Fruit fly (Drosophila melanogaster) whole organism, embryonic: ENCODE measurements around the gene CG3078.

ENCODE experiments used
- CG1024 ChIP-seq: fragments of 200-800 bp; sonication (Bioruptor generic); IDR thresholded peaks from 2 replicates; pipeline ENCODE4 v1.3.6; 2022; ENCODE audit warnings: missing biosample characterization, missing genetic modification characterization
- CG10267 ChIP-seq: fragments of 200-800 bp; sonication (Bioruptor generic); optimal IDR thresholded peaks from 2 replicates; lab custom pipeline; 2018; ENCODE audit warnings: missing biosample characterization, mild to moderate bottlenecking, missing genetic modification characterization, moderate library complexity
- CG11093 ChIP-seq: fragments of 200-800 bp; sonication (Bioruptor generic); IDR thresholded peaks from 3 replicates; pipeline ENCODE4 v1.3.6; 2022; ENCODE audit warnings: missing biosample characterization, missing genetic modification characterization
- CG11560 ChIP-seq: fragments of 200-800 bp; sonication (Bioruptor generic); IDR thresholded peaks from 3 replicates; pipeline ENCODE4 v1.3.6; 2022; ENCODE audit warnings: missing biosample characterization, missing genetic modification characterization
- CG12104 ChIP-seq: fragments of 200-800 bp; sonication (Bioruptor generic); optimal IDR thresholded peaks from 3 replicates; lab custom pipeline; 2016; ENCODE audit warnings: missing biosample characterization, missing genetic modification characterization
- CG12659 ChIP-seq: fragments of 200-800 bp; sonication (Bioruptor generic); optimal IDR thresholded peaks from 3 replicates; lab custom pipeline; 2017; ENCODE audit warnings: mild to moderate bottlenecking, missing biosample characterization, missing genetic modification reagents, missing genetic modification characterization
- CG14050 ChIP-seq: fragments of 200-800 bp; sonication (Bioruptor generic); IDR thresholded peaks from 3 replicates; pipeline ENCODE4 v1.3.6; 2022; ENCODE audit warnings: missing biosample characterization, missing genetic modification characterization
- CG14860 ChIP-seq: fragments of 200-800 bp; sonication (Bioruptor generic); IDR thresholded peaks from 3 replicates; pipeline ENCODE4 v1.3.6; 2022; ENCODE audit warnings: missing biosample characterization, missing genetic modification characterization; ENCODE audit not compliant: partially characterized antibody
- CG15073 ChIP-seq: fragments of 200-800 bp; sonication (Bioruptor generic); optimal IDR thresholded peaks from 2 replicates; lab custom pipeline; 2016; ENCODE audit warnings: missing biosample characterization, missing genetic modification characterization
- CG1529 ChIP-seq: fragments of 200-800 bp; sonication (Bioruptor generic); optimal IDR thresholded peaks from 3 replicates; lab custom pipeline; 2018; ENCODE audit warnings: missing biosample characterization, missing genetic modification characterization
- CG16813 ChIP-seq: fragments of 200-800 bp; sonication (Bioruptor generic); IDR thresholded peaks from 3 replicates; pipeline ENCODE4 v1.3.6; 2022; ENCODE audit warnings: missing biosample characterization, missing genetic modification characterization; ENCODE audit not compliant: partially characterized antibody
- CG17186 ChIP-seq: fragments of 200-800 bp; sonication (Bioruptor generic); optimal IDR thresholded peaks from 3 replicates; lab custom pipeline; 2017; ENCODE audit warnings: missing biosample characterization, missing genetic modification reagents, missing genetic modification characterization
- CG17802 ChIP-seq: fragments of 200-800 bp; sonication (Bioruptor generic); optimal IDR thresholded peaks from 2 replicates; lab custom pipeline; 2018; ENCODE audit warnings: missing biosample characterization, mild to moderate bottlenecking, missing genetic modification characterization, moderate library complexity
- CG17829 ChIP-seq: fragments of 200-800 bp; optimal IDR thresholded peaks from 2 replicates; lab custom pipeline; 2019; ENCODE audit warnings: missing biosample characterization, mild to moderate bottlenecking, missing genetic modification characterization, moderate library complexity
- CG1832 ChIP-seq: fragments of 200-800 bp; sonication (Bioruptor generic); optimal IDR thresholded peaks from 2 replicates; lab custom pipeline; 2017; ENCODE audit warnings: missing biosample characterization, mild to moderate bottlenecking, missing genetic modification characterization, inconsistent platforms
- CG30020 ChIP-seq: fragments of 200-800 bp; optimal IDR thresholded peaks from 2 replicates; lab custom pipeline; 2019; ENCODE audit warnings: missing biosample characterization, mild to moderate bottlenecking, missing genetic modification characterization, moderate library complexity
- CG32532 ChIP-seq: fragments of 200-800 bp; sonication (Bioruptor generic); IDR thresholded peaks from 2 replicates; pipeline ENCODE4 v1.3.6; 2022; ENCODE audit warnings: missing biosample characterization, missing genetic modification characterization
- CG34224 ChIP-seq: fragments of 200-800 bp; sonication (Bioruptor generic); IDR thresholded peaks from 3 replicates; pipeline ENCODE4 v1.3.6; 2022; ENCODE audit warnings: missing biosample characterization, missing genetic modification characterization; ENCODE audit not compliant: partially characterized antibody
- CG34376 ChIP-seq: fragments of 200-800 bp; sonication (Bioruptor generic); optimal IDR thresholded peaks from 2 replicates; lab custom pipeline; 2018; ENCODE audit warnings: missing biosample characterization, mild to moderate bottlenecking, missing genetic modification characterization
- CG3838 ChIP-seq: fragments of 200-800 bp; sonication (Bioruptor generic); optimal IDR thresholded peaks from 3 replicates; lab custom pipeline; 2016; ENCODE audit warnings: missing biosample characterization, missing genetic modification characterization
- CG42726 ChIP-seq: fragments of 200-800 bp; sonication (Bioruptor generic); IDR thresholded peaks from 2 replicates; pipeline ENCODE4 v1.3.6; 2022; ENCODE audit warnings: missing biosample characterization, missing genetic modification characterization; ENCODE audit not compliant: partially characterized antibody
- CG4730 ChIP-seq: fragments of 200-800 bp; sonication (Bioruptor generic); IDR thresholded peaks from 2 replicates; pipeline ENCODE4 v1.3.6; 2022; ENCODE audit warnings: missing biosample characterization, missing genetic modification characterization
- CG6272 ChIP-seq: fragments of 200-800 bp; sonication (Bioruptor generic); IDR thresholded peaks from 2 replicates; pipeline ENCODE4 v1.3.6; 2022; ENCODE audit warnings: missing biosample characterization, missing genetic modification characterization
- CG9797 ChIP-seq: fragments of 200-800 bp; sonication (Bioruptor generic); optimal IDR thresholded peaks from 3 replicates; lab custom pipeline; 2018; ENCODE audit warnings: missing biosample characterization, mild to moderate bottlenecking, missing genetic modification characterization
- CG9932 ChIP-seq: fragments of 200-800 bp; sonication (Bioruptor generic); IDR thresholded peaks from 2 replicates; pipeline ENCODE4 v1.3.6; 2022; ENCODE audit warnings: missing biosample characterization, missing genetic modification characterization
- CkIIα-i1 ChIP-seq: fragments of 200-800 bp; sonication (Bioruptor generic); IDR thresholded peaks from 2 replicates; pipeline ENCODE4 v1.3.6; 2022; ENCODE audit warnings: missing biosample characterization, missing genetic modification characterization
- Doc3 ChIP-seq: fragments of 200-800 bp; sonication (Bioruptor generic); IDR thresholded peaks from 3 replicates; pipeline ENCODE4 v1.3.6; 2022; ENCODE audit warnings: missing biosample characterization, missing genetic modification characterization; ENCODE audit not compliant: partially characterized antibody
- Eip74EF ChIP-seq, 2 experiments: fragments of 200-800 bp in 1 of 2; fragments of >200 bp in 1 of 2; sonication (Bioruptor generic) in 1 of 2; optimal IDR thresholded peaks; 2 replicates each; lab custom pipeline; 2017 to 2019; ENCODE audit warnings: missing biosample characterization in 2 of 2, missing genetic modification characterization in 2 of 2, mild to moderate bottlenecking in 1 of 2, moderate library complexity in 1 of 2
- Hr39 ChIP-seq: fragments of >200 bp; optimal IDR thresholded peaks from 2 replicates; lab custom pipeline; 2017
- Hr78 ChIP-seq, 2 experiments: fragments of 200-800 bp in 1 of 2; fragments of >200 bp in 1 of 2; sonication (Bioruptor generic) in 1 of 2; optimal IDR thresholded peaks; 2 replicates each; lab custom pipeline; 2017 to 2019; ENCODE audit warnings: missing biosample characterization in 2 of 2, missing genetic modification characterization in 2 of 2, mild to moderate bottlenecking in 1 of 2, moderate library complexity in 1 of 2
- Lpt ChIP-seq: fragments of >200 bp; optimal IDR thresholded peaks from 2 replicates; lab custom pipeline; 2018; ENCODE audit warnings: missing biosample characterization, missing genetic modification characterization
- Oli ChIP-seq: fragments of 200-800 bp; sonication (Bioruptor generic); optimal IDR thresholded peaks from 2 replicates; lab custom pipeline; 2018; ENCODE audit warnings: missing biosample characterization, mild to moderate bottlenecking, missing genetic modification characterization, moderate library complexity
- Scr ChIP-seq: fragments of 200-800 bp; sonication (Bioruptor generic); IDR thresholded peaks from 2 replicates; pipeline ENCODE4 v1.3.6; 2022; ENCODE audit warnings: missing biosample characterization, missing genetic modification characterization; ENCODE audit not compliant: partially characterized antibody
- Taf1 ChIP-seq: fragments of 200-800 bp; sonication (Bioruptor generic); IDR thresholded peaks from 2 replicates; pipeline ENCODE4 v1.3.6; 2022; ENCODE audit warnings: missing biosample characterization, missing genetic modification characterization
- chm ChIP-seq: fragments of 200-800 bp; sonication (Bioruptor generic); IDR thresholded peaks from 2 replicates; pipeline ENCODE4 v1.3.6; 2022; ENCODE audit warnings: missing biosample characterization, missing genetic modification characterization
- crp ChIP-seq, 2 experiments: fragments of 200-800 bp; sonication (Bioruptor generic); optimal IDR thresholded peaks; 2 replicates in 1 of 2; 3 replicates in 1 of 2; lab custom pipeline; 2017; ENCODE audit warnings: missing biosample characterization in 2 of 2, missing genetic modification characterization in 2 of 2, mild to moderate bottlenecking in 1 of 2, moderate library complexity in 1 of 2
- en ChIP-seq: fragments of 200-800 bp; sonication (Bioruptor generic); optimal IDR thresholded peaks from 2 replicates; lab custom pipeline; 2016; ENCODE audit warnings: missing biosample characterization, missing genetic modification characterization
- eve ChIP-seq, 2 experiments: fragments of >200 bp; optimal IDR thresholded peaks; 2 replicates each; lab custom pipeline; 2017; ENCODE audit warnings: missing biosample characterization in 2 of 2, missing genetic modification characterization in 2 of 2
- gcm2 ChIP-seq: fragments of 200-800 bp; sonication (Bioruptor generic); optimal IDR thresholded peaks from 2 replicates; lab custom pipeline; 2016; ENCODE audit warnings: missing biosample characterization, missing genetic modification characterization
- h ChIP-seq: fragments of >200 bp; optimal IDR thresholded peaks from 2 replicates; lab custom pipeline; 2017
- jigr1 ChIP-seq: fragments of 200-800 bp; sonication (Bioruptor generic); IDR thresholded peaks from 3 replicates; pipeline ENCODE4 v1.3.6; 2022; ENCODE audit warnings: missing biosample characterization, missing genetic modification characterization
- lmd ChIP-seq: fragments of 200-800 bp; sonication (Bioruptor generic); IDR thresholded peaks from 2 replicates; pipeline ENCODE4 v1.3.6; 2022; ENCODE audit warnings: missing biosample characterization, missing genetic modification characterization
- luna ChIP-seq: fragments of 200-800 bp; sonication (Bioruptor generic); optimal IDR thresholded peaks from 2 replicates; lab custom pipeline; 2016; ENCODE audit warnings: missing biosample characterization, missing genetic modification characterization
- nerfin-1 ChIP-seq: fragments of 200-800 bp; sonication (Bioruptor generic); optimal IDR thresholded peaks from 3 replicates; lab custom pipeline; 2019; ENCODE audit warnings: missing biosample characterization, mild to moderate bottlenecking, missing genetic modification characterization, moderate library complexity
- psq ChIP-seq: fragments of 200-800 bp; sonication (Bioruptor generic); optimal IDR thresholded peaks from 2 replicates; lab custom pipeline; 2017; ENCODE audit warnings: missing biosample characterization, missing genetic modification characterization
- scrt ChIP-seq: fragments of 200-800 bp; sonication (Bioruptor generic); optimal IDR thresholded peaks from 2 replicates; lab custom pipeline; 2018; ENCODE audit warnings: missing biosample characterization, mild to moderate bottlenecking, missing genetic modification characterization, moderate library complexity
- sens ChIP-seq: fragments of 200-800 bp; sonication (Bioruptor generic); peaks from one replicate; lab custom pipeline; 2016; ENCODE audit warnings: missing biosample characterization, missing genetic modification characterization
- slbo ChIP-seq: fragments of 200-800 bp; sonication (Bioruptor generic); IDR thresholded peaks from 2 replicates; pipeline ENCODE4 v1.3.6; 2022; ENCODE audit warnings: missing biosample characterization, missing genetic modification characterization
- tio ChIP-seq: fragments of 200-800 bp; sonication (Bioruptor generic); optimal IDR thresholded peaks from 2 replicates; lab custom pipeline; 2017; ENCODE audit warnings: missing biosample characterization, missing genetic modification characterization, inconsistent platforms
- trem ChIP-seq: fragments of 200-800 bp; optimal IDR thresholded peaks from 3 replicates; lab custom pipeline; 2019; ENCODE audit warnings: missing biosample characterization, mild to moderate bottlenecking, missing genetic modification characterization, moderate library complexity
- yki ChIP-seq: fragments of >200 bp; optimal IDR thresholded peaks from 3 replicates; lab custom pipeline; 2018
- zen2 ChIP-seq: fragments of 200-800 bp; sonication (Bioruptor generic); IDR thresholded peaks from 3 replicates; pipeline ENCODE4 v1.3.6; 2022; ENCODE audit warnings: missing biosample characterization, missing genetic modification characterization; ENCODE audit not compliant: partially characterized antibody

The CG3078 gene

dm6 chrX:2301069-2301508, 41.4 kb upstream of the CG3078 start (continued):
- TF ChIP-seq zen2 = no peak
- TF ChIP-seq Eip74EF (GFP tag; optimal IDR thresholded peaks at IDR 0.05; lab: Kevin White, UChicago) = no peak
- peak; percentile 41 for TF ChIP-seq Oli (tag; lab: Kevin White, UChicago)
- TF ChIP-seq CG30020 (tag; lab: Kevin White, UChicago) = no peak
- TF ChIP-seq Scr = no peak
- no peak for TF ChIP-seq CG17829
- TF ChIP-seq luna (GFP tag; lab: Kevin White, UChicago) = no peak
- TF ChIP-seq CG34376 = peak; percentile 21
- TF ChIP-seq crp (GFP tag; optimal IDR thresholded peaks at IDR 0.05; lab: Kevin White, UChicago) = no peak
- no peak for TF ChIP-seq eve (GFP tag; optimal IDR thresholded peaks at IDR 0.05; lab: Kevin White, UChicago)
- TF ChIP-seq chm (GFP tag; lab: Robert Waterston, UW) = no peak
- TF ChIP-seq sens = no peak
- TF ChIP-seq CG42726 = no peak
- TF ChIP-seq psq (GFP tag; lab: Kevin White, UChicago) = no peak
- peak; percentile 94 for TF ChIP-seq yki (lab: Kevin White, UChicago)
- TF ChIP-seq CG12104 (GFP tag; lab: Kevin White, UChicago) = no peak
- TF ChIP-seq CG11093 (GFP tag; lab: Robert Waterston, UW) = no peak
- TF ChIP-seq tio (GFP tag; lab: Kevin White, UChicago) = no peak
- no peak for TF ChIP-seq CG17186 (GFP tag; lab: Kevin White, UChicago)
- no peak for TF ChIP-seq en
- TF ChIP-seq slbo (GFP tag; lab: Robert Waterston, UW) = peak; percentile 69
- TF ChIP-seq Doc3 (GFP tag; lab: Robert Waterston, UW) = no peak
- no peak for TF ChIP-seq CkIIα-i1
- no peak for TF ChIP-seq CG1024 (GFP tag; lab: Robert Waterston, UW)
- TF ChIP-seq CG17802 (tag; lab: Kevin White, UChicago) = no peak
- peak; percentile 47 for TF ChIP-seq CG4730
- no peak for TF ChIP-seq CG34224
- no peak for TF ChIP-seq CG15073
- TF ChIP-seq CG1529 (GFP tag; lab: Kevin White, UChicago) = no peak
- no peak for TF ChIP-seq CG11560 (tag; lab: Robert Waterston, UW)
- no peak for TF ChIP-seq CG3838 (GFP tag; lab: Kevin White, UChicago)
- no peak for TF ChIP-seq Lpt (GFP tag; lab: Kevin White, UChicago)
- TF ChIP-seq jigr1 (GFP tag; lab: Robert Waterston, UW) = no peak
- no peak for TF ChIP-seq h
- TF ChIP-seq nerfin-1 (tag; lab: Kevin White, UChicago) = peak; percentile 4
- peak; percentile 65 for TF ChIP-seq CG32532 (GFP tag; lab: Robert Waterston, UW)
- TF ChIP-seq CG16813 (GFP tag; lab: Robert Waterston, UW) = no peak
- TF ChIP-seq lmd (GFP tag; lab: Robert Waterston, UW) = peak; percentile 64; the same call in 1 of the 2 replicates
- TF ChIP-seq trem (tag; lab: Kevin White, UChicago) = no peak
- TF ChIP-seq CG14050 (GFP tag; lab: Robert Waterston, UW) = no peak
- no peak for TF ChIP-seq gcm2 (GFP tag; lab: Kevin White, UChicago)
- TF ChIP-seq CG9797 (GFP tag; lab: Kevin White, UChicago) = no peak
- TF ChIP-seq CG14860 = no peak
- peak; percentile 34 for TF ChIP-seq CG6272 (GFP tag; lab: Robert Waterston, UW)
- TF ChIP-seq CG10267 (tag; lab: Kevin White, UChicago) = no peak
- no peak; the same call in 1 of the 2 replicates for TF ChIP-seq Taf1
- TF ChIP-seq CG9932 (GFP tag; lab: Robert Waterston, UW) = peak; percentile 61
- TF ChIP-seq CG12659 (GFP tag; lab: Kevin White, UChicago) = no peak
- TF ChIP-seq Hr78 (GFP tag; optimal IDR thresholded peaks at IDR 0.05; lab: Kevin White, UChicago) = no peak
- no peak for TF ChIP-seq CG1832 (GFP tag; lab: Kevin White, UChicago)
- TF ChIP-seq Hr39 (lab: Kevin White, UChicago) = no peak
- TF ChIP-seq scrt (GFP tag; lab: Kevin White, UChicago) = peak; percentile 45
